Fruit fly (Drosophila melanogaster) whole organism, embryonic: ENCODE results near the gene CG17230.

Experiments used
- Ada2b ChIP-seq: fragments of 200-800 bp; sonication (Bioruptor generic); IDR thresholded peaks from 2 replicates; pipeline ENCODE4 v1.3.6; 2022; ENCODE audit warnings: missing biosample characterization, missing genetic modification characterization
- B-H1 ChIP-seq: fragments of 200-800 bp; sonication (Bioruptor generic); IDR thresholded peaks from 3 replicates; pipeline ENCODE4 v1.3.6; 2022; ENCODE audit warnings: missing biosample characterization, missing genetic modification characterization
- CG10267 ChIP-seq: fragments of 200-800 bp; sonication (Bioruptor generic); optimal IDR thresholded peaks from 2 replicates; lab custom pipeline; 2018; ENCODE audit warnings: missing biosample characterization, mild to moderate bottlenecking, missing genetic modification characterization, moderate library complexity
- CG10431 ChIP-seq: fragments of 200-800 bp; sonication (Bioruptor generic); optimal IDR thresholded peaks from 3 replicates; lab custom pipeline; 2018; ENCODE audit warnings: missing biosample characterization, mild to moderate bottlenecking, missing genetic modification characterization
- CG12744 ChIP-seq: fragments of 200-800 bp; sonication (Bioruptor generic); optimal IDR thresholded peaks from 2 replicates; lab custom pipeline; 2016; ENCODE audit warnings: missing biosample characterization, missing genetic modification characterization
- CG14441 ChIP-seq: fragments of 200-800 bp; sonication (Bioruptor generic); IDR thresholded peaks from 2 replicates; pipeline ENCODE4 v1.3.6; 2022; ENCODE audit warnings: missing biosample characterization, missing genetic modification characterization
- CG14965 ChIP-seq: fragments of 200-800 bp; sonication (Bioruptor generic); optimal IDR thresholded peaks from 2 replicates; lab custom pipeline; 2016; ENCODE audit warnings: missing biosample characterization, missing genetic modification characterization, borderline replicate concordance
- CG15011 ChIP-seq: fragments of 200-800 bp; sonication (Bioruptor generic); optimal IDR thresholded peaks from 3 replicates; lab custom pipeline; 2018; ENCODE audit warnings: missing biosample characterization, mild to moderate bottlenecking, missing genetic modification characterization
- CG16813 ChIP-seq: fragments of 200-800 bp; sonication (Bioruptor generic); IDR thresholded peaks from 3 replicates; pipeline ENCODE4 v1.3.6; 2022; ENCODE audit warnings: missing biosample characterization, missing genetic modification characterization; ENCODE audit not compliant: partially characterized antibody
- CG17829 ChIP-seq: fragments of 200-800 bp; optimal IDR thresholded peaks from 2 replicates; lab custom pipeline; 2019; ENCODE audit warnings: missing biosample characterization, mild to moderate bottlenecking, missing genetic modification characterization, moderate library complexity
- CG18476 ChIP-seq: fragments of 200-800 bp; sonication (Bioruptor generic); optimal IDR thresholded peaks from 2 replicates; lab custom pipeline; 2016; ENCODE audit warnings: missing biosample characterization, mild to moderate bottlenecking, missing genetic modification characterization
- CG2199 ChIP-seq: fragments of 200-800 bp; sonication (Bioruptor generic); IDR thresholded peaks from 3 replicates; pipeline ENCODE4 v1.3.6; 2022; ENCODE audit warnings: missing biosample characterization, missing genetic modification characterization
- CG30431 ChIP-seq: fragments of 200-800 bp; sonication (Bioruptor generic); optimal IDR thresholded peaks from 2 replicates; lab custom pipeline; 2017; ENCODE audit warnings: missing biosample characterization, missing genetic modification characterization
- CG31365 ChIP-seq: fragments of 200-800 bp; sonication (Bioruptor generic); optimal IDR thresholded peaks from 2 replicates; lab custom pipeline; 2018; ENCODE audit warnings: missing biosample characterization, mild to moderate bottlenecking, missing genetic modification characterization
- CG3838 ChIP-seq: fragments of 200-800 bp; sonication (Bioruptor generic); optimal IDR thresholded peaks from 3 replicates; lab custom pipeline; 2016; ENCODE audit warnings: missing biosample characterization, missing genetic modification characterization
- CG4282 ChIP-seq: fragments of 200-800 bp; sonication (Bioruptor generic); optimal IDR thresholded peaks from 2 replicates; lab custom pipeline; 2016; ENCODE audit warnings: missing biosample characterization, missing genetic modification characterization
- CG4360 ChIP-seq: fragments of 200-800 bp; sonication (Bioruptor generic); IDR thresholded peaks from 2 replicates; pipeline ENCODE4 v1.3.6; 2022; ENCODE audit warnings: missing biosample characterization, missing genetic modification characterization
- CG6683 ChIP-seq: fragments of 200-800 bp; sonication (Bioruptor generic); optimal IDR thresholded peaks from 2 replicates; lab custom pipeline; 2017; ENCODE audit warnings: missing biosample characterization, mild to moderate bottlenecking, missing genetic modification characterization, missing genetic modification reagents
- CG8290 ChIP-seq, 3 experiments: fragments of 200-800 bp; sonication (Bioruptor generic); optimal IDR thresholded peaks; 2 replicates each; lab custom pipeline; 2016 to 2019; ENCODE audit warnings: missing biosample characterization in 3 of 3, missing genetic modification characterization in 3 of 3, mild to moderate bottlenecking in 2 of 3, moderate library complexity in 1 of 3
- CG9437 ChIP-seq: fragments of 200-800 bp; sonication (Bioruptor generic); optimal IDR thresholded peaks from 2 replicates; lab custom pipeline; 2018; ENCODE audit warnings: missing biosample characterization, mild to moderate bottlenecking, missing genetic modification characterization
- CG9727 ChIP-seq: fragments of 200-800 bp; sonication (Bioruptor generic); optimal IDR thresholded peaks from 3 replicates; lab custom pipeline; 2017; ENCODE audit warnings: missing biosample characterization, mild to moderate bottlenecking, missing genetic modification characterization
- CG9797 ChIP-seq: fragments of 200-800 bp; sonication (Bioruptor generic); optimal IDR thresholded peaks from 3 replicates; lab custom pipeline; 2018; ENCODE audit warnings: missing biosample characterization, mild to moderate bottlenecking, missing genetic modification characterization
- Chrac-16 ChIP-seq: fragments of 200-800 bp; sonication (Bioruptor generic); optimal IDR thresholded peaks from 3 replicates; lab custom pipeline; 2016; ENCODE audit warnings: missing biosample characterization, missing genetic modification characterization
- D19B ChIP-seq: fragments of 200-800 bp; sonication (Bioruptor generic); optimal IDR thresholded peaks from 2 replicates; lab custom pipeline; 2017; ENCODE audit warnings: missing biosample characterization, mild to moderate bottlenecking, missing genetic modification characterization
- Dll ChIP-seq: fragments of 200-800 bp; sonication (Bioruptor generic); IDR thresholded peaks from 4 replicates; pipeline ENCODE4 v1.3.6; 2022; ENCODE audit warnings: missing biosample characterization, missing genetic modification characterization; ENCODE audit not compliant: partially characterized antibody
- Dp ChIP-seq: fragments of 200-800 bp; sonication (Bioruptor generic); optimal IDR thresholded peaks from 2 replicates; lab custom pipeline; 2018; ENCODE audit warnings: missing biosample characterization, mild to moderate bottlenecking, missing genetic modification characterization, moderate library complexity
- E2f1 ChIP-seq: fragments of 200-800 bp; sonication (Bioruptor generic); IDR thresholded peaks from 2 replicates; pipeline ENCODE4 v1.3.6; 2022; ENCODE audit warnings: missing biosample characterization, missing genetic modification characterization
- E2f2 ChIP-seq: fragments of 200-800 bp; sonication (Bioruptor generic); IDR thresholded peaks from 2 replicates; pipeline ENCODE4 v1.3.6; 2022; ENCODE audit warnings: missing biosample characterization, missing genetic modification characterization
- Elba2 ChIP-seq: fragments of 200-800 bp; sonication (Bioruptor generic); optimal IDR thresholded peaks from 3 replicates; lab custom pipeline; 2016; ENCODE audit warnings: missing biosample characterization, missing genetic modification characterization
- HmgZ ChIP-seq: fragments of 200-800 bp; sonication (Bioruptor generic); optimal IDR thresholded peaks from 2 replicates; lab custom pipeline; 2018; ENCODE audit warnings: missing biosample characterization, mild to moderate bottlenecking, missing genetic modification characterization
- MESR4 ChIP-seq: fragments of 200-800 bp; sonication (Bioruptor generic); optimal IDR thresholded peaks from 2 replicates; lab custom pipeline; 2018; ENCODE audit warnings: missing biosample characterization, mild to moderate bottlenecking, missing genetic modification characterization, moderate library complexity
- Med ChIP-seq: fragments of 200-800 bp; sonication (Bioruptor generic); peaks from one replicate; lab custom pipeline; 2016; ENCODE audit warnings: missing biosample characterization, missing genetic modification characterization, mild to moderate bottlenecking, inconsistent platforms, moderate library complexity
- Myb ChIP-seq: fragments of 200-800 bp; sonication (Bioruptor generic); optimal IDR thresholded peaks from 2 replicates; lab custom pipeline; 2016; ENCODE audit warnings: missing biosample characterization, missing genetic modification characterization
- Nf-YA ChIP-seq: fragments of 200-800 bp; sonication (Bioruptor generic); IDR thresholded peaks from 2 replicates; pipeline ENCODE4 v1.3.6; 2022; ENCODE audit warnings: missing biosample characterization, missing genetic modification characterization
- Nf-YB ChIP-seq: fragments of 200-800 bp; sonication (Bioruptor generic); optimal IDR thresholded peaks from 3 replicates; lab custom pipeline; 2019; ENCODE audit warnings: missing biosample characterization, mild to moderate bottlenecking, missing genetic modification characterization, moderate library complexity
- Xbp1 ChIP-seq: fragments of 200-800 bp; sonication (Bioruptor generic); optimal IDR thresholded peaks from 3 replicates; lab custom pipeline; 2016; ENCODE audit warnings: missing biosample characterization, mild to moderate bottlenecking, missing genetic modification characterization
- ash1 ChIP-seq: fragments of 200-800 bp; sonication (Bioruptor generic); optimal IDR thresholded peaks from 2 replicates; lab custom pipeline; 2018; ENCODE audit warnings: missing biosample characterization, mild to moderate bottlenecking, missing genetic modification characterization
- crc ChIP-seq: fragments of 200-800 bp; sonication (Bioruptor generic); optimal IDR thresholded peaks from 2 replicates; lab custom pipeline; 2016; ENCODE audit warnings: missing biosample characterization, missing genetic modification characterization
- cwo ChIP-seq: fragments of 200-800 bp; sonication (Bioruptor generic); optimal IDR thresholded peaks from 3 replicates; lab custom pipeline; 2017; ENCODE audit warnings: missing biosample characterization, missing genetic modification characterization, mild to moderate bottlenecking, moderate library complexity, missing genetic modification reagents
- eve ChIP-seq, 2 experiments: fragments of >200 bp; optimal IDR thresholded peaks; 2 replicates each; lab custom pipeline; 2017; ENCODE audit warnings: missing biosample characterization in 2 of 2, missing genetic modification characterization in 2 of 2
- gsb ChIP-seq: fragments of 200-800 bp; sonication (Bioruptor generic); IDR thresholded peaks from 2 replicates; pipeline ENCODE4 v1.3.6; 2022; ENCODE audit warnings: missing biosample characterization, missing genetic modification characterization
- nom ChIP-seq: fragments of 200-800 bp; sonication (Bioruptor generic); optimal IDR thresholded peaks from 2 replicates; lab custom pipeline; 2017; ENCODE audit warnings: missing biosample characterization, missing genetic modification characterization, mild to moderate bottlenecking, moderate library complexity, missing genetic modification reagents
- sd ChIP-seq: fragments of 200-800 bp; sonication (Bioruptor generic); optimal IDR thresholded peaks from 3 replicates; lab custom pipeline; 2018; ENCODE audit warnings: missing biosample characterization, mild to moderate bottlenecking, missing genetic modification characterization, moderate library complexity
- sens ChIP-seq: fragments of 200-800 bp; sonication (Bioruptor generic); peaks from one replicate; lab custom pipeline; 2016; ENCODE audit warnings: missing biosample characterization, missing genetic modification characterization
- sim ChIP-seq: fragments of 200-800 bp; sonication (Bioruptor generic); IDR thresholded peaks from 2 replicates; pipeline ENCODE4 v1.3.6; 2022; ENCODE audit warnings: missing biosample characterization, missing genetic modification characterization
- sqz ChIP-seq: fragments of 200-800 bp; sonication (Bioruptor generic); optimal IDR thresholded peaks from 3 replicates; lab custom pipeline; 2018; ENCODE audit warnings: missing biosample characterization, mild to moderate bottlenecking, missing genetic modification characterization
- stc ChIP-seq: fragments of 200-800 bp; sonication (Bioruptor generic); IDR thresholded peaks from 2 replicates; pipeline ENCODE4 v1.3.6; 2022; ENCODE audit warnings: missing biosample characterization, missing genetic modification characterization
- trem ChIP-seq: fragments of 200-800 bp; optimal IDR thresholded peaks from 3 replicates; lab custom pipeline; 2019; ENCODE audit warnings: missing biosample characterization, mild to moderate bottlenecking, missing genetic modification characterization, moderate library complexity
- ttk ChIP-seq: fragments of 200-800 bp; sonication (Bioruptor generic); IDR thresholded peaks from 2 replicates; pipeline ENCODE4 v2.1.2; 2022; ENCODE audit warnings: missing biosample characterization, missing genetic modification characterization
- vvl ChIP-seq: fragments of 200-800 bp; sonication (Bioruptor generic); IDR thresholded peaks from 2 replicates; pipeline ENCODE4 v1.3.6; 2022; ENCODE audit warnings: missing biosample characterization, missing genetic modification characterization

The CG17230 gene

dm6 chr3R:11452041-11452440 lies 14.5 kb downstream of the CG17230 start:
- no peak for TF ChIP-seq sim (GFP tag; lab: Robert Waterston, UW)
- TF ChIP-seq Dp = peak; percentile 28
- TF ChIP-seq E2f2 (GFP tag; lab: Robert Waterston, UW) = peak; percentile 37
- no peak for TF ChIP-seq CG4282
- 0 out of 2 replicates have a peak, but pooled peaks have one; percentile 8 for TF ChIP-seq CG14441 (GFP tag; lab: Robert Waterston, UW)
- TF ChIP-seq sens (GFP tag; lab: Kevin White, UChicago) = peak; percentile 58
- no peak for TF ChIP-seq D19B (GFP tag; lab: Kevin White, UChicago)
- no peak for TF ChIP-seq CG9727 (GFP tag; lab: Kevin White, UChicago)
- TF ChIP-seq CG6683 (GFP tag; lab: Kevin White, UChicago) = no peak
- no peak for TF ChIP-seq sqz
- no peak for TF ChIP-seq CG14965 (GFP tag; lab: Kevin White, UChicago)
- no peak for TF ChIP-seq E2f1 (GFP tag; lab: Robert Waterston, UW)
- no peak for TF ChIP-seq CG18476
- no peak for TF ChIP-seq Nf-YB (GFP tag; lab: Kevin White, UChicago)
- TF ChIP-seq vvl (GFP tag; lab: Robert Waterston, UW) = 0 out of 2 replicates have a peak, but pooled peaks have one; percentile 17
- no peak for TF ChIP-seq Nf-YA (GFP tag; lab: Robert Waterston, UW)
- no peak for TF ChIP-seq CG31365 (tag; lab: Kevin White, UChicago)
- no peak for TF ChIP-seq CG3838
- no peak for TF ChIP-seq CG4360 (GFP tag; lab: Robert Waterston, UW)
- TF ChIP-seq ttk (GFP tag; lab: Robert Waterston, UW) = no peak
- no peak for TF ChIP-seq ash1 (GFP tag; lab: Kevin White, UChicago)
- TF ChIP-seq eve (GFP tag; optimal IDR thresholded peaks at IDR 0.05; lab: Kevin White, UChicago) = peak in 1 of 2 experiments; percentile 25
- no peak for TF ChIP-seq CG17829
- TF ChIP-seq Dll (GFP tag; lab: Robert Waterston, UW) = no peak
- TF ChIP-seq Myb = peak; percentile 7
- TF ChIP-seq CG8290 (GFP tag; optimal IDR thresholded peaks at IDR 0.05; lab: Kevin White, UChicago) = no peak
- peak in 1 of 2 experiments; percentile 3 for TF ChIP-seq CG8290 (tag; optimal IDR thresholded peaks at IDR 0.05; lab: Kevin White, UChicago)
- no peak for TF ChIP-seq Med (GFP tag; lab: Kevin White, UChicago)
- 0 out of 3 replicates have a peak, but pooled peaks have one; percentile 56 for TF ChIP-seq CG2199 (GFP tag; lab: Robert Waterston, UW)
- TF ChIP-seq gsb (GFP tag; lab: Robert Waterston, UW) = 0 out of 2 replicates have a peak, but pooled peaks have one; percentile 16
- no peak for TF ChIP-seq MESR4 (GFP tag; lab: Kevin White, UChicago)
- no peak for TF ChIP-seq B-H1 (GFP tag; lab: Robert Waterston, UW)
- TF ChIP-seq HmgZ (tag; lab: Kevin White, UChicago) = peak; percentile 6
- peak; percentile 62 for TF ChIP-seq sd (tag; lab: Kevin White, UChicago)

DNA sequence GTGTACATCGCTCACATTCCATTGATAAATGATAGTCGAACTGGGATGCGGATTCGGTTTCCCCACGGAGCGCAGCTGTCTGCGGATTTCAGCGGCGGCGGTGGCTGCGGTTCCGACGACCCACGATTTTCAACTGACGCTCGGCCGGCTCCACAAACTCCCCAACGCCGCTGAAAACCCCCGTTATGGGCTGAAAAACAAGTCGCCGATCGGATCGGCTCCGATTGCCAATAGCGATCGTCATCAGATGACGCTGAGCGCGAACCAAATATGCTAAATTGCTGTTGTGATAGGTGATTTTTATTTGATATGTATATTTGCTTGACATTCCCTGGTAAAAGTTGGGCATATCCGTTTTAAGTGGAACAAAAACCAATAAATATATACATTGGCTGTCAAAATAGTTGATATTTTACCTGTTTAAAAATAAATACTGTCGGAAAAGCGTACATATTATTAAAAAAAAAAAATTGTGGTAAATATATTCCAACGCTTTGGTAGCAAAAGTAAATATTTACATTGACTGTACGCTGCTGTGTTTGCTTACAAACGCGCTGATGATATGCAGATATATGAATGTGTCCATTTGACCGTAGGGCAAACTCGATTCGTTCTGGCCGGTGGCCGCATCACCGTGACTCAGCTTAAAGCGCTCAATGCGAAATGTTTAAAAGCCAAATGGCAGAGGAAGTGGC lies 16.8 kb downstream of the CG17230 start:
- TF ChIP-seq CG15011 (GFP tag; lab: Kevin White, UChicago) = peak; percentile 49
- peak; percentile 49 for TF ChIP-seq Ada2b (GFP tag; lab: Robert Waterston, UW)
- TF ChIP-seq trem (tag; lab: Kevin White, UChicago) = no peak
- no peak for TF ChIP-seq Elba2 (GFP tag; lab: Kevin White, UChicago)
- TF ChIP-seq Chrac-16 (GFP tag; lab: Kevin White, UChicago) = peak; percentile 21
- TF ChIP-seq CG17829 = no peak
- peak; percentile 1 for TF ChIP-seq CG30431
- TF ChIP-seq nom (GFP tag; lab: Kevin White, UChicago) = no peak
- TF ChIP-seq stc (GFP tag; lab: Robert Waterston, UW) = no peak
- TF ChIP-seq CG16813 = no peak
- TF ChIP-seq Xbp1 (GFP tag; lab: Kevin White, UChicago) = peak; percentile 49
- peak; percentile 41 for TF ChIP-seq CG9437
- TF ChIP-seq CG10267 = peak; percentile 13
- peak; percentile 56 for TF ChIP-seq cwo (GFP tag; lab: Kevin White, UChicago)
- no peak for TF ChIP-seq CG9797 (GFP tag; lab: Kevin White, UChicago)
- TF ChIP-seq B-H1 (GFP tag; lab: Robert Waterston, UW) = no peak; the same call in 2 of the 3 replicates
- peak; percentile 33 for TF ChIP-seq CG12744 (GFP tag; lab: Kevin White, UChicago)
- TF ChIP-seq crc (GFP tag; lab: Kevin White, UChicago) = peak; percentile 5
- no peak for TF ChIP-seq CG10431 (GFP tag; lab: Kevin White, UChicago)
